Fruit fly (Drosophila melanogaster) whole organism, embryonic: ENCODE data around the gene Clk.

Experiments
- Adf1 ChIP-seq: fragments of 200-800 bp; sonication (Bioruptor generic); IDR thresholded peaks from 2 replicates; pipeline ENCODE4 v1.3.6; 2022; ENCODE audit warnings: missing biosample characterization, missing genetic modification characterization
- Blimp-1 ChIP-seq: fragments of 200-800 bp; sonication (Bioruptor generic); optimal IDR thresholded peaks from 3 replicates; lab custom pipeline; 2018; ENCODE audit warnings: missing biosample characterization, missing genetic modification characterization, mild to moderate bottlenecking, moderate library complexity, missing genetic modification reagents
- CG11456 ChIP-seq: fragments of 200-800 bp; sonication (Bioruptor generic); IDR thresholded peaks from 3 replicates; pipeline ENCODE4 v1.3.6; 2022; ENCODE audit warnings: missing biosample characterization, missing genetic modification characterization
- CG11695 ChIP-seq: fragments of 200-800 bp; sonication (Bioruptor generic); IDR thresholded peaks from 3 replicates; pipeline ENCODE4 v1.3.6; 2022; ENCODE audit warnings: missing biosample characterization, missing genetic modification characterization
- CG17385 ChIP-seq: fragments of 200-800 bp; sonication (Bioruptor generic); optimal IDR thresholded peaks from 3 replicates; lab custom pipeline; 2018; ENCODE audit warnings: missing biosample characterization, mild to moderate bottlenecking, missing genetic modification characterization
- CG17802 ChIP-seq: fragments of 200-800 bp; sonication (Bioruptor generic); optimal IDR thresholded peaks from 2 replicates; lab custom pipeline; 2018; ENCODE audit warnings: missing biosample characterization, mild to moderate bottlenecking, missing genetic modification characterization, moderate library complexity
- CG2120 ChIP-seq: fragments of 200-800 bp; sonication (Bioruptor generic); optimal IDR thresholded peaks from 3 replicates; lab custom pipeline; 2016; ENCODE audit warnings: missing biosample characterization, missing genetic modification characterization
- CG2199 ChIP-seq: fragments of 200-800 bp; sonication (Bioruptor generic); IDR thresholded peaks from 3 replicates; pipeline ENCODE4 v1.3.6; 2022; ENCODE audit warnings: missing biosample characterization, missing genetic modification characterization
- CG2889 ChIP-seq: fragments of 200-800 bp; sonication (Bioruptor generic); IDR thresholded peaks from 3 replicates; pipeline ENCODE4 v1.3.6; 2022; ENCODE audit warnings: missing biosample characterization, missing genetic modification characterization
- CG4854 ChIP-seq: fragments of 200-800 bp; sonication (Bioruptor generic); optimal IDR thresholded peaks from 2 replicates; lab custom pipeline; 2016; ENCODE audit warnings: missing biosample characterization, missing genetic modification characterization, inconsistent platforms
- CG7357 ChIP-seq: fragments of 200-800 bp; sonication (Bioruptor generic); IDR thresholded peaks from 3 replicates; pipeline ENCODE4 v1.3.6; 2022; ENCODE audit warnings: missing biosample characterization, missing genetic modification characterization
- CG7372 ChIP-seq: fragments of 200-800 bp; sonication (Bioruptor generic); IDR thresholded peaks from 2 replicates; pipeline ENCODE4 v1.3.6; 2022; ENCODE audit warnings: missing biosample characterization, missing genetic modification characterization
- CG9876 ChIP-seq: fragments of 200-800 bp; sonication (Bioruptor generic); optimal IDR thresholded peaks from 2 replicates; lab custom pipeline; 2016; ENCODE audit warnings: missing biosample characterization, missing genetic modification characterization
- Dll ChIP-seq: fragments of 200-800 bp; sonication (Bioruptor generic); IDR thresholded peaks from 4 replicates; pipeline ENCODE4 v1.3.6; 2022; ENCODE audit warnings: missing biosample characterization, missing genetic modification characterization; ENCODE audit not compliant: partially characterized antibody
- Dp ChIP-seq: fragments of 200-800 bp; sonication (Bioruptor generic); optimal IDR thresholded peaks from 2 replicates; lab custom pipeline; 2018; ENCODE audit warnings: missing biosample characterization, mild to moderate bottlenecking, missing genetic modification characterization, moderate library complexity
- Ets65A ChIP-seq: fragments of 200-800 bp; sonication (Bioruptor generic); peaks from one replicate; lab custom pipeline; 2016; ENCODE audit warnings: missing biosample characterization, missing genetic modification characterization
- HLH4C ChIP-seq: fragments of 200-800 bp; sonication (Bioruptor generic); IDR thresholded peaks from 3 replicates; pipeline ENCODE4 v1.3.6; 2022; ENCODE audit warnings: missing biosample characterization, missing genetic modification characterization; ENCODE audit not compliant: partially characterized antibody
- Hr3 ChIP-seq: fragments of 200-800 bp; sonication (Bioruptor generic); optimal IDR thresholded peaks from 3 replicates; lab custom pipeline; 2016; ENCODE audit warnings: missing biosample characterization, missing genetic modification characterization
- Hr78 ChIP-seq, 2 experiments: fragments of 200-800 bp in 1 of 2; fragments of >200 bp in 1 of 2; sonication (Bioruptor generic) in 1 of 2; optimal IDR thresholded peaks; 2 replicates each; lab custom pipeline; 2017 to 2019; ENCODE audit warnings: missing biosample characterization in 2 of 2, missing genetic modification characterization in 2 of 2, mild to moderate bottlenecking in 1 of 2, moderate library complexity in 1 of 2
- Nf-YC ChIP-seq: fragments of 200-800 bp; optimal IDR thresholded peaks from 3 replicates; lab custom pipeline; 2019; ENCODE audit warnings: missing biosample characterization, mild to moderate bottlenecking, missing genetic modification characterization, moderate library complexity
- Optix ChIP-seq: fragments of 200-800 bp; sonication (Bioruptor generic); IDR thresholded peaks from 3 replicates; pipeline ENCODE4 v1.3.6; 2022; ENCODE audit warnings: missing biosample characterization, missing genetic modification characterization
- Pdp1 ChIP-seq, 2 experiments: fragments of 200-800 bp; sonication (Bioruptor generic); optimal IDR thresholded peaks; 3 replicates each; lab custom pipeline; 2016; ENCODE audit warnings: missing biosample characterization in 2 of 2, missing genetic modification characterization in 2 of 2, mild to moderate bottlenecking in 1 of 2, moderate library complexity in 1 of 2
- Sin3A ChIP-seq: fragments of >200 bp; optimal IDR thresholded peaks from 2 replicates; lab custom pipeline; 2018
- TFAM ChIP-seq: fragments of 200-800 bp; sonication (Bioruptor generic); optimal IDR thresholded peaks from 2 replicates; lab custom pipeline; 2017; ENCODE audit warnings: missing biosample characterization, missing genetic modification characterization, inconsistent platforms
- Trl ChIP-seq, 3 experiments: fragments of >200 bp in 2 of 3; fragments of 200-800 bp in 1 of 3; sonication (Bioruptor generic) in 1 of 3; optimal IDR thresholded peaks; 2 replicates in 1 of 3; 3 replicates in 2 of 3; lab custom pipeline; 2016 to 2017; ENCODE audit warnings: missing biosample characterization in 1 of 3, missing genetic modification characterization in 1 of 3
- ab ChIP-seq: fragments of 200-800 bp; sonication (Bioruptor generic); optimal IDR thresholded peaks from 2 replicates; lab custom pipeline; 2016; ENCODE audit warnings: missing biosample characterization, missing genetic modification characterization
- aop ChIP-seq: fragments of 200-800 bp; sonication (Bioruptor generic); IDR thresholded peaks from 2 replicates; pipeline ENCODE4 v1.3.6; 2022; ENCODE audit warnings: missing biosample characterization, missing genetic modification characterization
- chinmo ChIP-seq: fragments of 200-800 bp; sonication (Bioruptor generic); IDR thresholded peaks from 4 replicates; pipeline ENCODE4 v1.3.6; 2022; ENCODE audit warnings: missing biosample characterization, missing genetic modification characterization; ENCODE audit not compliant: partially characterized antibody
- crp ChIP-seq, 2 experiments: fragments of 200-800 bp; sonication (Bioruptor generic); optimal IDR thresholded peaks; 2 replicates in 1 of 2; 3 replicates in 1 of 2; lab custom pipeline; 2017; ENCODE audit warnings: missing biosample characterization in 2 of 2, missing genetic modification characterization in 2 of 2, mild to moderate bottlenecking in 1 of 2, moderate library complexity in 1 of 2
- esg ChIP-seq: fragments of 200-800 bp; sonication (Bioruptor generic); conservative IDR thresholded peaks from 2 replicates; pipeline ENCODE4 v1.3.6; 2022; ENCODE audit warnings: missing biosample characterization, missing genetic modification characterization
- ewg ChIP-seq: fragments of 200-800 bp; sonication (Bioruptor generic); optimal IDR thresholded peaks from 3 replicates; lab custom pipeline; 2017; ENCODE audit warnings: mild to moderate bottlenecking, missing biosample characterization, missing genetic modification reagents, missing genetic modification characterization
- fd102C ChIP-seq: fragments of 200-800 bp; sonication (Bioruptor generic); optimal IDR thresholded peaks from 2 replicates; lab custom pipeline; 2018; ENCODE audit warnings: missing biosample characterization, mild to moderate bottlenecking, missing genetic modification characterization, moderate library complexity
- kni ChIP-seq: fragments of 200-800 bp; sonication (Bioruptor generic); optimal IDR thresholded peaks from 3 replicates; lab custom pipeline; 2017; ENCODE audit warnings: mild to moderate bottlenecking, missing biosample characterization, missing genetic modification reagents, missing genetic modification characterization
- pfk ChIP-seq: fragments of 200-800 bp; sonication (Bioruptor generic); optimal IDR thresholded peaks from 2 replicates; lab custom pipeline; 2018; ENCODE audit warnings: missing biosample characterization, mild to moderate bottlenecking, missing genetic modification characterization, moderate library complexity
- repo ChIP-seq: fragments of 200-800 bp; sonication (Bioruptor generic); optimal IDR thresholded peaks from 2 replicates; lab custom pipeline; 2016; ENCODE audit warnings: missing biosample characterization, missing genetic modification characterization
- run ChIP-seq: fragments of 200-800 bp; sonication (Bioruptor generic); optimal IDR thresholded peaks from 3 replicates; lab custom pipeline; 2018; ENCODE audit warnings: missing biosample characterization, mild to moderate bottlenecking, missing genetic modification characterization
- seq ChIP-seq: fragments of 200-800 bp; sonication (Bioruptor generic); IDR thresholded peaks from 2 replicates; pipeline ENCODE4 v1.3.6; 2022; ENCODE audit warnings: missing biosample characterization, missing genetic modification characterization
- shn ChIP-seq: fragments of 200-800 bp; sonication (Bioruptor generic); optimal IDR thresholded peaks from 3 replicates; lab custom pipeline; 2016; ENCODE audit warnings: missing biosample characterization, missing genetic modification characterization
- tin ChIP-seq: fragments of 200-800 bp; sonication (Bioruptor generic); optimal IDR thresholded peaks from 3 replicates; lab custom pipeline; 2016; ENCODE audit warnings: missing biosample characterization, missing genetic modification characterization
- unc-4 ChIP-seq: fragments of 200-800 bp; sonication (Bioruptor generic); IDR thresholded peaks from 2 replicates; pipeline ENCODE4 v1.3.6; 2022; ENCODE audit warnings: missing biosample characterization, missing genetic modification characterization; ENCODE audit not compliant: partially characterized antibody
- z ChIP-seq: fragments of 200-800 bp; sonication (Bioruptor generic); IDR thresholded peaks from 3 replicates; pipeline ENCODE4 v1.3.6; 2022; ENCODE audit warnings: missing biosample characterization, missing genetic modification characterization
- zfh2 ChIP-seq: fragments of 200-800 bp; sonication (Bioruptor generic); optimal IDR thresholded peaks from 2 replicates; lab custom pipeline; 2016; ENCODE audit warnings: missing biosample characterization, missing genetic modification characterization

Gene Clk

DNA sequence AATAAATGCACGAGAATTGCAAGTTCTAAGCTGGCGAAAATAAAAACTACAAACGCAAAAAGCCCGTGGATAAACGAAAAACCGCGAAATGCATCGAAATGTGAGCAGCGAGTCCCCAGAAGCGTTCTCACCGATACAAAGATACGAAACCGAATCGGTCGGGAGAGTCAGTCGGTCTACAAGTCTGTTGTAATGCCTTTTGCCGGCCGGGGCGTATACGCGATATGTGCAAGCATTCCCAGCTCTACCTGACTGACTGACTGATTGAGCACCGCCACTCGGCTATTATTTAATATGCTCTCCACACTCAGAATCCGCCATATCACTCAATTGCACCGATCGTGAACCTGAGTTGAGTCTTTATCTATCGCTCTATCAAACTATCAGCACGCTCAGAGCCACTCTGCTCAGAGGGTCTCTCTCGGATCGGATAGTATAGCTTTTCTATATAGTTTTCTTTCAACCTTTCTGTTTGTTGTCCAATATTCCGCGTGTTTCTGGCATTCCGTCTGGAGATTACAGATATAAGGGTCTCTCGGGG lies at the start of gene Clk:
TSS of gene Clk (minus strand) at position 239 of the 541 bp plus-strand sequence.
- TF ChIP-seq Pdp1 (GFP tag; optimal IDR thresholded peaks at IDR 0.05; lab: Kevin White, UChicago) (peak in 1 of 2 experiments; percentile 3), CG2889 (GFP tag; lab: Robert Waterston, UW) (no peak), Optix (GFP tag; lab: Robert Waterston, UW) (no peak), CG7357 (GFP tag; lab: Robert Waterston, UW) (no peak), ewg (GFP tag; lab: Kevin White, UChicago) (no peak), Adf1 (GFP tag; lab: Robert Waterston, UW) (no peak), pfk (GFP tag; lab: Kevin White, UChicago) (no peak), CG2199 (GFP tag; lab: Robert Waterston, UW) (no peak), CG17385 (GFP tag; lab: Kevin White, UChicago) (no peak), z (GFP tag; lab: Robert Waterston, UW) (peak; percentile 91), chinmo (GFP tag; lab: Robert Waterston, UW) (0 out of 4 replicates have a peak, but pooled peaks have one; percentile 60), seq (GFP tag; lab: Robert Waterston, UW) (no peak), aop (GFP tag; lab: Robert Waterston, UW) (no peak), unc-4 (GFP tag; lab: Robert Waterston, UW) (no peak), CG9876 (GFP tag; lab: Kevin White, UChicago) (no peak), Hr78 (GFP tag; optimal IDR thresholded peaks at IDR 0.05; lab: Kevin White, UChicago) (peak in 1 of 2 experiments; percentile 28), CG7372 (GFP tag; lab: Robert Waterston, UW) (peak; percentile 33; the same call in 1 of the 2 replicates), Dp (GFP tag; lab: Kevin White, UChicago) (no peak), TFAM (GFP tag; lab: Kevin White, UChicago) (no peak), Trl (optimal IDR thresholded peaks at IDR 0.05; lab: Kevin White, UChicago) (peak in 1 of 2 experiments; percentile 9), Trl (GFP tag; optimal IDR thresholded peaks at IDR 0.05; lab: Kevin White, UChicago) (no peak)
- TF ChIP-seq, all 482 proteins: peak for 6

DNA sequence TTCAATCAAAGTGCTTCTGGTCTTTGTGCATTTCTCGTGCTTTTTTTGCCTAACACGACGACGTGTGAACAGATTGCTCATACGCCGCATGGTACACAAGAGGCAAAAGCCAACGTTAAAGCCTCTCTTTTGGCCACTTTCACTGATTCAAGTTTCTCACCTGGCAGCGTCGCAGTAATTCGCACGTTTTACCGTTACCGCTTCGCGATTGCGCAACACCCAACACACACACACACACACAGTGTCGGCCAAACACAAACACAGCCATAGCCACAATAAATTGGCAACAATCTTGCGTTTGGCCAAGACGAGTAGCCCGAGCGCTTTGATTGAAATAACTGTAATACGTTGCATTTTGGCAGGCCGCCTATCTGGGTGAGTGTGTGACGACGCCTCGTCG lies 47.8 kb upstream of the Clk start:
- peak; percentile 76 for TF ChIP-seq Ets65A (GFP tag; lab: Kevin White, UChicago)
- TF ChIP-seq chinmo (GFP tag; lab: Robert Waterston, UW): 0 out of 4 replicates have a peak, but pooled peaks have one; percentile 18
- TF ChIP-seq Pdp1 (GFP tag; optimal IDR thresholded peaks at IDR 0.05; lab: Kevin White, UChicago): peak in 1 of 2 experiments; percentile 90
- no peak for TF ChIP-seq shn

DNA sequence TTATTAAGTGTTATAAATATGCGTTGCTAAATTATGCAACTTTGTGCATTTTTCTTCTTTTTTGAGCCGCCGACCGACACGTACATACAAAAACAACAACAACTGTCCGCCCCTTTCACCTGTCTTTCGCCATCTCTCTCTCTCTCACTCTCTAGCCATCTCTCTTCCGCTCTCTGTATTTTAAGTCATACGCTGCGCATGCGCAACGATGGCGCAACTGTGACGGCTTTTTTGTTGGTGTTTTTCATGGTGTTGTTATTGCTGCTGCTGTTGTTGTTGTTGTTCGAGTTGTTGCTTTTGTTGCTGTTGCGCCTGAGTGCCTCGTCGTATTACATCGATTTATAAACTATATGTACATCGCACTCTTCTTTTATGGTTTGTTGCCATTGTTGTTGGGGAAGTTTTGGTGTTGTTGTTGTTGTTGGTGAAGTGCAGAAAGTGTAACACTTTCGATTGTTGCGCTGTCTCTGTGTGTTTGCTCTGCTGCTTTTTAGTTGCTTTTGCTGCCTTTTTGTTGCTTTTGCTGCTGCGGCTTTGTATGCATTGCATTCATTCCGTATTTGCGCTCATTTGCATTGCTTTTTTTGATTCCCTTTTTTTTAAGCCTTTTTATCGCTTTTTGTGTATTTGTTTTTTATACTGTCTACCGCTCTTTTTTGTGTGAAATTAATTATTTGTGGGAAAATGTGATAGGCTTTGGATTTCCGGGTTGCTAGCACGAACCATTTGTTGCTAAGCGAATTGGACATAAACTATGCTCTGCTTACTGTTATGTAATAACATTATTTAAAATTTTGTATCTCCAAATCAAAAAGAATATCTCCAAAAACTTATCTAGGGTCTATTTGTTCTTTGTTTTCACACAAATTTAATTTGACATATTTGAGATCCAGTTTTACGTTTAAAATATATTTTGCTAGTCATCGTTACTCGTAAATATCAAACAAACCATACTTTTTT lies 46.5 kb upstream of the Clk start:
- no peak for TF ChIP-seq repo
- no peak for TF ChIP-seq ab (GFP tag; lab: Kevin White, UChicago)
- no peak for TF ChIP-seq CG17802 (tag; lab: Kevin White, UChicago)
- TF ChIP-seq zfh2: no peak
- peak; percentile 44 for TF ChIP-seq kni (GFP tag; lab: Kevin White, UChicago)
- TF ChIP-seq Hr3 (GFP tag; lab: Kevin White, UChicago): no peak
- TF ChIP-seq CG4854 (GFP tag; lab: Kevin White, UChicago): no peak
- no peak for TF ChIP-seq Optix (GFP tag; lab: Robert Waterston, UW)
- no peak for TF ChIP-seq CG11456 (GFP tag; lab: Robert Waterston, UW)
- no peak for TF ChIP-seq Dp (GFP tag; lab: Kevin White, UChicago)
- peak; percentile 81 for TF ChIP-seq Blimp-1
- TF ChIP-seq ewg (GFP tag; lab: Kevin White, UChicago): peak; percentile 44
- no peak for TF ChIP-seq Nf-YC (tag; lab: Kevin White, UChicago)
- no peak for TF ChIP-seq Sin3A
- TF ChIP-seq esg (GFP tag; lab: Robert Waterston, UW): no peak
- TF ChIP-seq HLH4C (GFP tag; lab: Robert Waterston, UW): no peak
- no peak for TF ChIP-seq crp (GFP tag; optimal IDR thresholded peaks at IDR 0.05; lab: Kevin White, UChicago)
- no peak for TF ChIP-seq Dll (GFP tag; lab: Robert Waterston, UW)
- no peak for TF ChIP-seq run
- TF ChIP-seq CG11695 (GFP tag; lab: Robert Waterston, UW): no peak
- TF ChIP-seq CG2120 (GFP tag; lab: Kevin White, UChicago): no peak
- no peak for TF ChIP-seq tin (GFP tag; lab: Kevin White, UChicago)
- TF ChIP-seq fd102C (GFP tag; lab: Kevin White, UChicago): no peak
- TF ChIP-seq Pdp1 (GFP tag; optimal IDR thresholded peaks at IDR 0.05; lab: Kevin White, UChicago): peak in 1 of 2 experiments; percentile 94
